Fruit fly (Drosophila melanogaster): ENCODE results near the gene HP6.
A peak's percentile ranks its signal among the peaks of the same experiment; 100 is the strongest.

DNA sequence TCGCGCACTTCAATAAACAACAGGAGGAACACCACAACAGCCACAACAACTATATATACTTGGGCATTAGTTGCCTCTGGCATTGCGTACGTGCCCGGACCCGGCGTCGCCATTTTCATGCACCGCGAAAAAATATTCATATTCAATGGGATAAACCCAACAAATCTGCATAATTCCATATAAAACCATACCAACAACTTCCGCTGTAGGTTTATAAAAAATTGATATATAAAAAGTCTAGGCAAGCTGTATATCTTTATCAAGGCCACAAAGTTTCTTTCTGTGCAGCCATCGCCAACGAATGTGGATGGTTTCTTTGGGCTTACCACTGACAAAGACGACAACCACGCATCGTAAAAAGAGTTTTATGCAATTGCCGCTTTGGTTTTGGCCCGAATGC is 5.3 kb upstream of the HP6 start:
- TF ChIP-seq Hand (GFP tag; optimal IDR thresholded peaks at IDR 0.05) (no peak), Sox102F (GFP tag; optimal IDR thresholded peaks at IDR 0.05) (peak; percentile 87), CG9727 (GFP tag; optimal IDR thresholded peaks at IDR 0.05) (peak; percentile 66), CG3163 (GFP tag; optimal IDR thresholded peaks at IDR 0.05) (no peak), sna (GFP tag; IDR thresholded peaks at IDR 0.05; ENCODE audit: partially characterized antibody) (no peak), CG7786 (GFP tag; optimal IDR thresholded peaks at IDR 0.05) (no peak), Aef1 (GFP tag; IDR thresholded peaks at IDR 0.05) (peak; percentile 56; the same call in 1 of the 3 replicates), CG33557 (GFP tag; optimal IDR thresholded peaks at IDR 0.05) (no peak), zen (tag; optimal IDR thresholded peaks at IDR 0.05) (peak; percentile 62), croc (GFP tag; conservative IDR thresholded peaks at IDR 0.05) (peak; percentile 52), CG10565 (GFP tag; optimal IDR thresholded peaks at IDR 0.05) (no peak), CG6654 (GFP tag; optimal IDR thresholded peaks at IDR 0.05) (peak; percentile 37), Mad (GFP tag; optimal IDR thresholded peaks at IDR 0.05) (peak; percentile 34), CG4360 (GFP tag; IDR thresholded peaks at IDR 0.05) (peak; percentile 47)
